Worm (Caenorhabditis elegans): ENCODE results near the gene vps-29.

DNA sequence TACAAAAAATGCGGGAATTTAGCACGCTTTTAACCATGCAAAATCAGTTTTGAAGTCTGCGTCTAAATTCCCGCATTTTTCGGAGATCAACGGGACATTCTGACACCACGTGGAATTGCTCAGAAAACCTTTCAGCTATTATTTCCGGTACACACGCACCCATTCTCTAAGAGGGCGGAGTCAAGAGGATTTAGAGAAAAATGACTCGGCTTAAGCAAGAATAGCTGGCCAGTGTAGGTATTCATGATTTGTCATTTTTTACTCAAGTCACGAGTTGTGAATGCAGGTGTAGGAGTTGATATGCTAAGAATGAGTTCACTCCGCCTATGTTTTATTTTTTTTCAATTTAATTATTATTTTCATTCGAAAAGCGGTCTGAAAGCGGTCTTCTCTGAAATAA is 37.9 kb upstream of the vps-29 start:
- no peak for TF ChIP-seq unc-39 (tag; optimal IDR thresholded peaks at IDR 0.05)
- no peak for TF ChIP-seq ceh-43 (GFP tag; optimal IDR thresholded peaks at IDR 0.05)
- TF ChIP-seq pha-4 (tag; optimal IDR thresholded peaks at IDR 0.05) = no peak
- no peak for TF ChIP-seq nhr-12 (tag; optimal IDR thresholded peaks at IDR 0.05)
- no peak for TF ChIP-seq snpc-4 (tag; optimal IDR thresholded peaks at IDR 0.05)
- TF ChIP-seq nhr-76 (tag; optimal IDR thresholded peaks at IDR 0.05) = no peak
- TF ChIP-seq mab-5 (tag; optimal IDR thresholded peaks at IDR 0.05) = no peak
- no peak for TF ChIP-seq elt-1 (tag; optimal IDR thresholded peaks at IDR 0.05; ENCODE audit: borderline replicate concordance, insufficient read depth)
- TF ChIP-seq ztf-11 (tag; optimal IDR thresholded peaks at IDR 0.05) = no peak
- no peak for TF ChIP-seq lsy-2 (tag; optimal IDR thresholded peaks at IDR 0.05)
- TF ChIP-seq nhr-28 (tag; optimal IDR thresholded peaks at IDR 0.05) = no peak
- no peak for TF ChIP-seq nhr-237 (tag; optimal IDR thresholded peaks at IDR 0.05)
- no peak for TF ChIP-seq unc-120 (tag; optimal IDR thresholded peaks at IDR 0.05; ENCODE audit: poor library complexity, severe bottlenecking)
- TF ChIP-seq ces-1 (GFP tag; optimal IDR thresholded peaks at IDR 0.05) = no peak
